Worm (Caenorhabditis elegans) whole organism, early embryonic: Measurements from ENCODE around the gene sahd-1.

Experiments
- aly-1 ChIP-seq: sonication (generic microtip); optimal IDR thresholded peaks from 2 replicates; lab custom pipeline; 2016; ENCODE audit warnings: missing genetic modification characterization, missing compliant biosample characterization
- ama-1 ChIP-seq: fragments of 150-350 bp; optimal IDR thresholded peaks from 2 replicates; lab custom pipeline; 2014
- ceh-36 ChIP-seq: sonication (generic microtip); optimal IDR thresholded peaks from 2 replicates; lab custom pipeline; 2016; ENCODE audit warnings: missing genetic modification characterization, inconsistent platforms, missing compliant biosample characterization
- tbx-37 ChIP-seq: fragments of 200-800 bp; sonication (Bioruptor generic); conservative IDR thresholded peaks from 2 replicates; pipeline ENCODE4 v1.3.6; 2022; ENCODE audit warnings: missing genetic modification reagents, missing genetic modification characterization, missing compliant biosample characterization

ce11 chrII:5518055-5518454, 3.3 kb upstream of the sahd-1 start:
- no peak for TF ChIP-seq ama-1 (lab: Kevin White, UChicago)
- no peak for TF ChIP-seq ceh-36 (tag; lab: Kevin White, UChicago)
- TF ChIP-seq tbx-37 (GFP tag; lab: Robert Waterston, UW): no peak
- no peak for TF ChIP-seq aly-1
